Fruit fly (Drosophila melanogaster): Measurements from ENCODE around the gene spartin.

Gene spartin

DNA sequence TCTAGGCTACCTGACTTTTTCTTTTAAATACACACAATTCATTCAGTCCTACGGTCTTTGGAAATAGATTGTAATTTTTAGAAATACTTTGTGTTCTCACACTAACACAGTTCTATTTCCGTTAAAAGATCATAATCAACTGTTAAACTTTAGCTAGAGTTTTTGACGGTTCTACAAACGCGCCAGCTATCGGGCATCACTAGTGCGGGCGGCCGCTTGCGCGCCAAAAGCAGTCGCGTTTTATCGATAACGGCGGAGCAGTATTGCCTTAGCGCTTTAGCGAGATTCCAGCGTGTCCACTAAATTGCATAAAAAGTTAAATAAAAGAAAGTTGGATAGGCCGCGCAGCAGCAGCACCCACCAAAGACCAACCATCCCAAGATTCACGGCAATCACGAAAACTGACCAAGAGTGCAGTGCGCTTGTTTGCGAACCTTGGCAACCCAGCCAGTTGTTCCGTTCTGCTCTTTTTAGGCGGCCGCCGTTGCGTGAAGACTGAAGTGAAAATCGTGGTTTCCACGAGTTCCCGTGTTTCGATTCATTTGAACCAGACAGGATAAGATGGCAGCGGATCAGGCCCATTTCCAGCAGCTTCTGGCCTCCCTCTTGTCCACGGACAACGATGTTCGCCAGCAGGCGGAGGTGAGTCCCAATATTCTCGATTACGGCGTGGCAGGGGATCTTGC is 5.3 kb upstream of the spartin start, which contains the start of gene Karybeta3 (continued):
- TF ChIP-seq Sox102F (GFP tag; optimal IDR thresholded peaks at IDR 0.05) (peak; percentile 75), Gug (GFP tag; IDR thresholded peaks at IDR 0.05) (no peak; the same call in 1 of the 2 replicates), CG6854 (GFP tag; optimal IDR thresholded peaks at IDR 0.05) (peak; percentile 41), dsx (GFP tag; optimal IDR thresholded peaks at IDR 0.05; ENCODE audit: poor library complexity, severe bottlenecking) (no peak), achi (GFP tag; optimal IDR thresholded peaks at IDR 0.05) (peak; percentile 81), CG8632 (GFP tag; optimal IDR thresholded peaks at IDR 0.05) (peak; percentile 74), CG32006 (GFP tag; optimal IDR thresholded peaks at IDR 0.05) (no peak), CG3919 (GFP tag; optimal IDR thresholded peaks at IDR 0.05) (no peak), CG6808 (GFP tag; optimal IDR thresholded peaks at IDR 0.05) (peak; percentile 64), CG4318 (GFP tag; optimal IDR thresholded peaks at IDR 0.05) (no peak), spab (GFP tag; optimal IDR thresholded peaks at IDR 0.05) (no peak), Eip93F (GFP tag; optimal IDR thresholded peaks at IDR 0.05) (no peak), pdm3 (GFP tag; optimal IDR thresholded peaks at IDR 0.05) (peak; percentile 85), salr (GFP tag; optimal IDR thresholded peaks at IDR 0.05) (peak in 1 of 2 experiments; percentile 60), Lpt (GFP tag; optimal IDR thresholded peaks at IDR 0.05) (peak; percentile 3), dac (GFP tag; optimal IDR thresholded peaks at IDR 0.05) (peak; percentile 61), lz (GFP tag; optimal IDR thresholded peaks at IDR 0.05) (peak; percentile 82), Ets21C (GFP tag; optimal IDR thresholded peaks at IDR 0.05) (peak; percentile 66), Blimp-1 (GFP tag; optimal IDR thresholded peaks at IDR 0.05) (no peak), Hr39 (GFP tag; optimal IDR thresholded peaks at IDR 0.05) (peak; percentile 76), CG8319 (GFP tag; optimal IDR thresholded peaks at IDR 0.05) (peak; percentile 79), Sox15 (GFP tag; optimal IDR thresholded peaks at IDR 0.05) (peak; percentile 47), CG7368 (GFP tag; optimal IDR thresholded peaks at IDR 0.05) (no peak), Met (GFP tag; optimal IDR thresholded peaks at IDR 0.05) (peak; percentile 78), Hr38 (GFP tag; optimal IDR thresholded peaks at IDR 0.05) (peak; percentile 36), eg (GFP tag; IDR thresholded peaks at IDR 0.05) (peak; percentile 84), CG31627 (GFP tag; optimal IDR thresholded peaks at IDR 0.05) (peak; percentile 82), cyc (GFP tag; optimal IDR thresholded peaks at IDR 0.05) (peak; percentile 78), fd59A (GFP tag; optimal IDR thresholded peaks at IDR 0.05) (peak; percentile 15)

DNA sequence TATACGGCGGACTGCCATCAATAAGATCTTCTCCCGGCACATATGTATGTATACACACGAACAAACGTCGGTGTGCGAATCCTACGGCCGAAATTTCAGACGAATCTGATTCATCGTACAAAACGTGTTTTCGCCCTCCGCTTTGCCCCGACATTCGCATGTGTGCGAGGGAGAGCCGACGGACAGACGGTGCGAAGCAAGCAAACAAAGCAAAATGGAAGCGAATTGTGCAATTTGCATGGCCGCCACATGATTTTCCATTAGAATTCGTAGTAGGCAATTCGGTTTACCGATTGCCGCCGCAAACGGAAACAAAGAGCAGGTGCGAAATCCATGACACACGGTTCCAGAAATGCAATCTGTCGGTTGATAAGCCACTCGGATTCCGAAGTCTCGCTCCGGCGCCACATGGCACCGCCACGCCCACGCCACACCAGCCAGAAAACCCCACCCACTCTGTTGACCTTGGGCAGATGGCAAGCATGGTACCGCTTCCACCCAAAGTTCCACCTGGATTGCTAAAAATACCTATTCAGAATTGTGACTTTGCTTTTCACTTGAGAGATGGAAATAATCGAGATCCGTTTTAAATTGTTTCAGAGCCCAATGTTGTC is 4.6 kb upstream of the spartin start:
- TF ChIP-seq CG15336 (GFP tag; IDR thresholded peaks at IDR 0.05) (peak; percentile 10; the same call in 1 of the 2 replicates), CG6808 (GFP tag; optimal IDR thresholded peaks at IDR 0.05) (no peak), CG10669 (GFP tag; optimal IDR thresholded peaks at IDR 0.05) (no peak), CG1621 (tag; optimal IDR thresholded peaks at IDR 0.05) (peak; percentile 20), CG10631 (GFP tag; optimal IDR thresholded peaks at IDR 0.05) (no peak), eg (GFP tag; IDR thresholded peaks at IDR 0.05) (no peak), vri (GFP tag; optimal IDR thresholded peaks at IDR 0.05) (peak; percentile 73), svp (GFP tag) (no peak)

DNA sequence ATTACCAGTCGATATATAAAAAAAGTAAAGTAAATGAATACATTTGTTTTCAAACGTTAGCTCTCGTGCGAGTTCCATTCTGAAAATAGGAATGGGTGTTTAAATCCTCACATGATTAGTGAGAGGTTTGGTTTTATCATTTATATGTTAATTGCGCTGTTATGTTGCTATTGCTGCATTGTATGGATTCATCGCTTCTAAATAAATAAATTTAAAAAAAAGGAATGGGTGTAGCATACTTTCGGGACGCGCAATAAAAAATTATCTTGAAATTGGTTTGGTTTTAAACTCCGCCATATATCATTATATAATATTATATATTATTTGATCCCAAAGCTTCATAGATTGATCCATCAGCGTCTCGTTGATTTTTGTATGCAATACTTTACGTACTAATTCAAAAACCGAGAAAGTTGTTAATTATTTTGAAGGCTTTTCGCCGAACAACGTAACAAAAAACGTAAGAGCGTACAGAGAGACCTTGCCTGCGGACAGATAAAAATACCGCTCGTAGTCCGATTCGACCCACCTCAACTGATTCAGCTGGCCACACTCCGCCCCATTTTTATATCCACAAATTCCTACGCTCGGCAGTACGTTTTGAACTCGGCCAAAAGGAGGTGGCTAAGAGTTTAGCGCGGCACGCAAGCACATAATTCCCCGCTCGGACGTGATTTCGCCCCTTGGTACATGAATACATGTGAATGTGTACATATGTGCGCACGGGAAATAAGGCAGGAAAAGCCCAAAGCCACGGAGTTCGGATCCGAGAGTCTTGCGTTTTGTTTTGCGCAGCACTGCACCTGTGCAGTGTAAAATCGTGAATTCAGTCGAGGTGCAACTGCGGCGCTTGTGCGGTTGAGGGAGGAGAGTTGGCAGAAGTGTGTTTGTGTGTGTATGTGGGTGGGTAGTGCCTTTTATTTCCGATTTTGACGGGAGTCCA is 4.7 kb downstream of the spartin start, which contains the start of gene smash:
smash (plus strand) TSS at position 589 of the 943 bp plus-strand sequence.
- TF ChIP-seq cyc (GFP tag; optimal IDR thresholded peaks at IDR 0.05) (peak; percentile 31), lz (GFP tag; optimal IDR thresholded peaks at IDR 0.05) (peak; percentile 36), Ets21C (GFP tag; optimal IDR thresholded peaks at IDR 0.05) (no peak), OdsH (GFP tag; optimal IDR thresholded peaks at IDR 0.05) (no peak), CG8119 (GFP tag; IDR thresholded peaks at IDR 0.05) (peak; percentile 45; the same call in 2 of the 3 replicates), eg (GFP tag; IDR thresholded peaks at IDR 0.05) (peak; percentile 67; the same call in 1 of the 3 replicates), CG11294 (GFP tag; IDR thresholded peaks at IDR 0.05) (no peak; the same call in 1 of the 2 replicates), Hr4 (GFP tag; optimal IDR thresholded peaks at IDR 0.05) (no peak), Gug (GFP tag; IDR thresholded peaks at IDR 0.05) (no peak), Eip93F (GFP tag; optimal IDR thresholded peaks at IDR 0.05) (no peak), esn (GFP tag; optimal IDR thresholded peaks at IDR 0.05) (peak; percentile 48), Sox102F (GFP tag; optimal IDR thresholded peaks at IDR 0.05) (no peak), CG6854 (GFP tag; optimal IDR thresholded peaks at IDR 0.05) (peak; percentile 65), vri (GFP tag; optimal IDR thresholded peaks at IDR 0.05) (peak; percentile 60), Hr38 (GFP tag; optimal IDR thresholded peaks at IDR 0.05) (no peak), CG3919 (GFP tag; optimal IDR thresholded peaks at IDR 0.05) (no peak), CG31627 (GFP tag; optimal IDR thresholded peaks at IDR 0.05) (no peak), CG8632 (GFP tag; optimal IDR thresholded peaks at IDR 0.05) (peak; percentile 22), CG6163 (GFP tag; IDR thresholded peaks at IDR 0.05) (peak; percentile 70; the same call in 2 of the 3 replicates), CG6808 (GFP tag; optimal IDR thresholded peaks at IDR 0.05) (peak; percentile 62), spab (GFP tag; optimal IDR thresholded peaks at IDR 0.05) (no peak), topi (GFP tag; optimal IDR thresholded peaks at IDR 0.05) (peak; percentile 15)
